Worm (Caenorhabditis elegans) whole organism, late embryonic: ENCODE results near the gene T16G12.12.

ENCODE experiments used
- K02D7.2 ChIP-seq: sonication (generic microtip); optimal IDR thresholded peaks from 2 replicates; lab custom pipeline; 2017; ENCODE audit warnings: mild to moderate bottlenecking, missing genetic modification characterization, missing compliant biosample characterization
- ama-1 ChIP-seq: fragments of 150-350 bp; optimal IDR thresholded peaks from 2 replicates; lab custom pipeline; 2014
- elt-2 ChIP-seq: sonication (generic microtip); optimal IDR thresholded peaks from 2 replicates; lab custom pipeline; 2016; ENCODE audit warnings: missing genetic modification reagents, missing genetic modification characterization, missing compliant biosample characterization
- hlh-30 ChIP-seq: sonication (generic microtip); optimal IDR thresholded peaks from 2 replicates; lab custom pipeline; 2017; ENCODE audit warnings: antibody characterized with exemption, missing genetic modification characterization, missing compliant biosample characterization; ENCODE audit not compliant: insufficient read depth

ce11 chrIII:10030549-10030948 lies 22.9 kb upstream of the T16G12.12 start, which contains the start of gene M04D8.4:
- no peak for TF ChIP-seq elt-2 (tag; lab: Kevin White, UChicago)
- TF ChIP-seq hlh-30 (tag; lab: Kevin White, UChicago) = no peak
- no peak for TF ChIP-seq ama-1 (lab: Kevin White, UChicago)
- no peak for TF ChIP-seq K02D7.2 (tag; lab: Kevin White, UChicago)
